Fruit fly (Drosophila melanogaster): Measurements from ENCODE around the gene jigr1.

jigr1 gene

dm6 chr3R:25680528-25680927 lies 42.9 kb downstream of the jigr1 start, which contains the start of the genes CG4743 and Idh3g:
TSS of gene CG4743 (minus strand) at chr3R:25680550.
TSS of gene Idh3g (plus strand) at chr3R:25680845.
- TF ChIP-seq CG4318 (GFP tag; optimal IDR thresholded peaks at IDR 0.05), result peak; percentile 86
- peak; percentile 88 for TF ChIP-seq CG11902 (GFP tag; optimal IDR thresholded peaks at IDR 0.05)
- peak; percentile 89 for TF ChIP-seq spab (GFP tag; optimal IDR thresholded peaks at IDR 0.05)
- peak; percentile 92 for TF ChIP-seq CG9139 (GFP tag; optimal IDR thresholded peaks at IDR 0.05)
- peak; percentile 97 for TF ChIP-seq CG3032 (tag; optimal IDR thresholded peaks at IDR 0.05)
- TF ChIP-seq Gug (GFP tag; IDR thresholded peaks at IDR 0.05), result peak; percentile 94
- peak; percentile 96 for TF ChIP-seq CG6792 (GFP tag; optimal IDR thresholded peaks at IDR 0.05)
- TF ChIP-seq Sox102F (GFP tag; optimal IDR thresholded peaks at IDR 0.05), result peak; percentile 93
- peak; percentile 82 for TF ChIP-seq Blimp-1 (GFP tag; optimal IDR thresholded peaks at IDR 0.05)
- peak; percentile 86 for TF ChIP-seq fkh (GFP tag; optimal IDR thresholded peaks at IDR 0.05)
- peak; percentile 96 for TF ChIP-seq achi (GFP tag; optimal IDR thresholded peaks at IDR 0.05)
- peak; percentile 92 for TF ChIP-seq CG31627 (GFP tag; optimal IDR thresholded peaks at IDR 0.05)
- peak; percentile 90 for TF ChIP-seq CG6854 (GFP tag; optimal IDR thresholded peaks at IDR 0.05)
- peak; percentile 91 for TF ChIP-seq cyc (GFP tag; optimal IDR thresholded peaks at IDR 0.05)
- TF ChIP-seq Smox (GFP tag; optimal IDR thresholded peaks at IDR 0.05), result peak; percentile 93
- peak; percentile 87 to 90 for TF ChIP-seq salr (GFP tag; optimal IDR thresholded peaks at IDR 0.05)
- TF ChIP-seq esn (GFP tag; optimal IDR thresholded peaks at IDR 0.05), result peak; percentile 96
- peak; percentile 95 for TF ChIP-seq net (GFP tag; optimal IDR thresholded peaks at IDR 0.05)
- peak; percentile 86 for TF ChIP-seq dac (GFP tag; optimal IDR thresholded peaks at IDR 0.05)
- peak; percentile 97 for TF ChIP-seq OdsH (GFP tag; optimal IDR thresholded peaks at IDR 0.05)
- peak; percentile 86 to 93 for TF ChIP-seq ss (GFP tag; optimal IDR thresholded peaks at IDR 0.05)
- TF ChIP-seq CG11762 (GFP tag; optimal IDR thresholded peaks at IDR 0.05; ENCODE audit: insufficient read depth), result peak; percentile 92
- peak; percentile 87 for TF ChIP-seq Hr39 (GFP tag; optimal IDR thresholded peaks at IDR 0.05)
- TF ChIP-seq CG8119 (GFP tag; IDR thresholded peaks at IDR 0.05), result peak; percentile 95
- TF ChIP-seq CG15336 (GFP tag; IDR thresholded peaks at IDR 0.05), result peak; percentile 96
- peak; percentile 96 for TF ChIP-seq CG6163 (GFP tag; IDR thresholded peaks at IDR 0.05)
- TF ChIP-seq CG34406 (GFP tag; optimal IDR thresholded peaks at IDR 0.05), result peak; percentile 97
- TF ChIP-seq Eip78C (GFP tag), result peak; percentile 98
- no peak for TF ChIP-seq CG6276 (GFP tag; optimal IDR thresholded peaks at IDR 0.05)
- TF ChIP-seq vri (GFP tag; optimal IDR thresholded peaks at IDR 0.05), result peak; percentile 94
- peak; percentile 95 for TF ChIP-seq Ets96B (tag; optimal IDR thresholded peaks at IDR 0.05)
- TF ChIP-seq CG10631 (GFP tag; optimal IDR thresholded peaks at IDR 0.05), result peak; percentile 95
- TF ChIP-seq Met (GFP tag; optimal IDR thresholded peaks at IDR 0.05), result peak; percentile 94
- no peak for TF ChIP-seq Hr38 (GFP tag; optimal IDR thresholded peaks at IDR 0.05)
- TF ChIP-seq eg (GFP tag; IDR thresholded peaks at IDR 0.05), result peak; percentile 98
- TF ChIP-seq CG7368 (GFP tag; optimal IDR thresholded peaks at IDR 0.05), result peak; percentile 89
- TF ChIP-seq topi (GFP tag; optimal IDR thresholded peaks at IDR 0.05), result peak; percentile 91
- TF ChIP-seq dsx (GFP tag; optimal IDR thresholded peaks at IDR 0.05; ENCODE audit: poor library complexity, severe bottlenecking), result peak; percentile 95
- peak; percentile 97 for TF ChIP-seq svp (GFP tag)
- TF ChIP-seq CG8319 (GFP tag; optimal IDR thresholded peaks at IDR 0.05), result peak; percentile 90
- TF ChIP-seq CG32006 (GFP tag; optimal IDR thresholded peaks at IDR 0.05), result peak; percentile 95
- TF ChIP-seq pdm3 (GFP tag; optimal IDR thresholded peaks at IDR 0.05), result peak; percentile 95
- TF ChIP-seq lz (GFP tag; optimal IDR thresholded peaks at IDR 0.05), result peak; percentile 93
- peak; percentile 91 for TF ChIP-seq Sox15 (GFP tag; optimal IDR thresholded peaks at IDR 0.05)
- TF ChIP-seq CG16779 (tag; optimal IDR thresholded peaks at IDR 0.05), result peak; percentile 85
- TF ChIP-seq acj6 (GFP tag; optimal IDR thresholded peaks at IDR 0.05), result peak; percentile 97
- TF ChIP-seq Eip75B (GFP tag; optimal IDR thresholded peaks at IDR 0.05), result peak; percentile 91
- TF ChIP-seq fd85E (GFP tag; optimal IDR thresholded peaks at IDR 0.05), result peak; percentile 74
- TF ChIP-seq Eip93F (GFP tag; optimal IDR thresholded peaks at IDR 0.05), result peak; percentile 79
- TF ChIP-seq CG8632 (GFP tag; optimal IDR thresholded peaks at IDR 0.05), result peak; percentile 96
- peak; percentile 91 for TF ChIP-seq CG11294 (GFP tag; IDR thresholded peaks at IDR 0.05)
- TF ChIP-seq fd59A (GFP tag; optimal IDR thresholded peaks at IDR 0.05), result peak; percentile 90
